Fruit fly (Drosophila melanogaster): ENCODE measurements around the gene CG33985.

The CG33985 gene

DNA sequence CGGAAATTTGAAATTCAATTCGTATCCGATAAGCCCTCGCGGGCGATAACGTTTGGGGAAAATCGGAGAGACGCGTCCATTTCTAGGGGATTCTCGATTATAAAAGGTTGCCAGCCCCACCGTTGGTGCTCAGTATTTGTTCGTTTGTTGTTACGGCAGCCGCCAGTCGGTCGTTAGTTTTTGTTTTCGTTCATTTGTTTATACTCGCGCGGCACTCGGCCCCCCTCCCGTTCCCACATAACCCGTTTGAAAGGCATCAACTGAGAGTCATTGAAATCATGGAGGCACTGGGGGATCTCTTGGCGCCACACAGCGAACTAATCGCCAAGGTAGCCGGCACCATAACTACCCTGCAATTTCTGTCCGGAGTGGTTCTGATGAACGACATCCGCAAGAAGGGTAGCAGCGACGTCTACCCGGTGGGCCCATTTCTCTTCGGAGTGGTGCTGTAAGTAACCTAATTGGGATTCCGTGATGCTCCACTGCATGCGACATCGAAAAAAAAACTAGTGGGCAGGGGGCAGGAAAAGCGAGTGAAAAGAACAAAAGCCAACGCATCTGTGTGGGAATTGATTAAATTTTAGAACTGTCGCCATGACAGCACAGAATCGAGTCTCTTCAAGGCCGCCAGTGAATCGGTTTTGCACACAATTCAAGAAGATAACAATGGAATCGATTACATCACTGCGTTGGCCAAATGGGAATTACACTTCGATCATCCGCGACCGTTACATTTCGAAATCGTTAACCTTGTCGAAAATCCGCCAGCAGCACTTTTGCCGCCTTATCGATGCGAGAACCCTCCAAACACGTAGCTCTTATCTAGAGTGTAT is 25.6 kb downstream of the CG33985 start, which contains the start of gene CG7272 (continued):
- TF ChIP-seq CG8290 (GFP tag; optimal IDR thresholded peaks at IDR 0.05) (no peak), CG8290 (tag; optimal IDR thresholded peaks at IDR 0.05) (peak in 1 of 2 experiments; percentile 63), HLHmδ (GFP tag; optimal IDR thresholded peaks at IDR 0.05) (no peak), repo (GFP tag; optimal IDR thresholded peaks at IDR 0.05) (no peak), CG11695 (GFP tag; IDR thresholded peaks at IDR 0.05) (no peak), sd (tag; optimal IDR thresholded peaks at IDR 0.05) (peak; percentile 36), CG17385 (GFP tag; optimal IDR thresholded peaks at IDR 0.05) (no peak), CG4424 (GFP tag; optimal IDR thresholded peaks at IDR 0.05) (no peak), bsh (GFP tag; optimal IDR thresholded peaks at IDR 0.05) (no peak), gfzf (GFP tag; optimal IDR thresholded peaks at IDR 0.05) (peak; percentile 82), Nf-YA (GFP tag; IDR thresholded peaks at IDR 0.05) (no peak), CG34376 (GFP tag; optimal IDR thresholded peaks at IDR 0.05) (peak; percentile 52), fd102C (GFP tag; optimal IDR thresholded peaks at IDR 0.05) (no peak), grau (tag; optimal IDR thresholded peaks at IDR 0.05) (no peak), ase (GFP tag; IDR thresholded peaks at IDR 0.05) (no peak), ato (GFP tag; IDR thresholded peaks at IDR 0.05; ENCODE audit: partially characterized antibody) (peak; percentile 51; the same call in 1 of the 2 replicates), sc (optimal IDR thresholded peaks at IDR 0.05) (no peak), sc (GFP tag; optimal IDR thresholded peaks at IDR 0.05) (no peak), Atf6 (GFP tag; IDR thresholded peaks at IDR 0.05) (peak; percentile 20; the same call in 1 of the 2 replicates), CG32767 (GFP tag; IDR thresholded peaks at IDR 0.05) (no peak), Rfx (GFP tag; IDR thresholded peaks at IDR 0.05) (peak; percentile 53), Chrac-16 (GFP tag; optimal IDR thresholded peaks at IDR 0.05) (no peak), BEAF-32 (GFP tag; optimal IDR thresholded peaks at IDR 0.05) (peak; percentile 20), hbn (GFP tag; IDR thresholded peaks at IDR 0.05; ENCODE audit: partially characterized antibody) (no peak), phol (tag; optimal IDR thresholded peaks at IDR 0.05) (no peak), CHES-1-like (GFP tag; optimal IDR thresholded peaks at IDR 0.05) (peak; percentile 11), bigmax (GFP tag; optimal IDR thresholded peaks at IDR 0.05) (peak; percentile 27), tx (GFP tag; optimal IDR thresholded peaks at IDR 0.05) (no peak), CG7271 (tag; optimal IDR thresholded peaks at IDR 0.05) (no peak), CG11504 (tag; optimal IDR thresholded peaks at IDR 0.05) (no peak), CG6175 (GFP tag; IDR thresholded peaks at IDR 0.05) (0 out of 3 replicates have a peak, but pooled peaks have one; percentile 22), Vsx1 (GFP tag; optimal IDR thresholded peaks at IDR 0.05) (no peak), CG3163 (GFP tag; optimal IDR thresholded peaks at IDR 0.05) (peak; percentile 34), inv (GFP tag; IDR thresholded peaks at IDR 0.05; ENCODE audit: partially characterized antibody) (no peak; the same call in 1 of the 2 replicates), CG13296 (GFP tag; optimal IDR thresholded peaks at IDR 0.05) (peak; percentile 34), so (GFP tag; IDR thresholded peaks at IDR 0.05) (0 out of 3 replicates have a peak, but pooled peaks have one; percentile 14), Dip3 (GFP tag; optimal IDR thresholded peaks at IDR 0.05) (no peak), CG2875 (GFP tag; optimal IDR thresholded peaks at IDR 0.05) (no peak), Doc2 (GFP tag; IDR thresholded peaks at IDR 0.05) (no peak), oc (tag; optimal IDR thresholded peaks at IDR 0.05) (peak; percentile 7), twi (tag; optimal IDR thresholded peaks at IDR 0.05) (no peak), CG3726 (GFP tag; IDR thresholded peaks at IDR 0.05) (no peak), yki (optimal IDR thresholded peaks at IDR 0.05) (no peak), CG8089 (GFP tag; optimal IDR thresholded peaks at IDR 0.05) (no peak), Xrp1 (GFP tag; IDR thresholded peaks at IDR 0.05) (peak; percentile 32; the same call in 1 of the 2 replicates), ssp (GFP tag; IDR thresholded peaks at IDR 0.05) (no peak), gsb-n (tag; optimal IDR thresholded peaks at IDR 0.05) (no peak), CG11093 (GFP tag; IDR thresholded peaks at IDR 0.05) (no peak), CG9932 (GFP tag; IDR thresholded peaks at IDR 0.05) (peak; percentile 36; the same call in 1 of the 2 replicates), lmd (GFP tag; IDR thresholded peaks at IDR 0.05) (peak; percentile 28; the same call in 1 of the 2 replicates)

Data from whole organism, embryonic.